Worm (Caenorhabditis elegans) whole organism, early embryonic: ENCODE data around the gene nhr-192.

Source experiments
- B0310.2 ChIP-seq: sonication (generic microtip); optimal IDR thresholded peaks from 2 replicates; lab custom pipeline; 2016; ENCODE audit warnings: mild to moderate bottlenecking, missing genetic modification characterization, missing compliant biosample characterization
- F13C5.2 ChIP-seq: sonication (generic microtip); optimal IDR thresholded peaks from 2 replicates; lab custom pipeline; 2017; ENCODE audit warnings: mild to moderate bottlenecking, missing genetic modification characterization, inconsistent platforms, missing compliant biosample characterization
- aly-1 ChIP-seq: sonication (generic microtip); optimal IDR thresholded peaks from 2 replicates; lab custom pipeline; 2016; ENCODE audit warnings: missing genetic modification characterization, missing compliant biosample characterization
- ama-1 ChIP-seq: fragments of 150-350 bp; optimal IDR thresholded peaks from 2 replicates; lab custom pipeline; 2014
- ceh-13 ChIP-seq: fragments of 200-800 bp; sonication (Bioruptor generic); optimal IDR thresholded peaks from 2 replicates; lab custom pipeline; 2018; ENCODE audit warnings: mild to moderate bottlenecking, missing genetic modification characterization, missing compliant biosample characterization
- ceh-36 ChIP-seq: sonication (generic microtip); optimal IDR thresholded peaks from 2 replicates; lab custom pipeline; 2016; ENCODE audit warnings: missing genetic modification characterization, inconsistent platforms, missing compliant biosample characterization
- flt-1 ChIP-seq: fragments of 200-800 bp; sonication (Bioruptor generic); IDR thresholded peaks from 2 replicates; pipeline ENCODE4 v1.3.6; 2022; ENCODE audit warnings: missing genetic modification characterization, missing compliant biosample characterization
- hmbx-1 ChIP-seq: sonication (generic microtip); optimal IDR thresholded peaks from 2 replicates; lab custom pipeline; 2016; ENCODE audit warnings: mild to moderate bottlenecking, missing genetic modification characterization, missing compliant biosample characterization
- hmg-4 ChIP-seq: fragments of 200-800 bp; sonication (Bioruptor generic); optimal IDR thresholded peaks from 2 replicates; lab custom pipeline; 2018; ENCODE audit warnings: mild to moderate bottlenecking, missing genetic modification characterization, missing compliant biosample characterization
- pes-1 ChIP-seq: fragments of 200-800 bp; sonication (Bioruptor generic); IDR thresholded peaks from 2 replicates; pipeline ENCODE4 v1.3.6; 2022; ENCODE audit warnings: missing genetic modification reagents, missing genetic modification characterization, missing compliant biosample characterization
- scrt-1 ChIP-seq: fragments of 200-800 bp; sonication (Bioruptor generic); IDR thresholded peaks from 2 replicates; pipeline ENCODE4 v1.3.6; 2022; ENCODE audit warnings: missing genetic modification characterization, missing compliant biosample characterization
- sea-1 ChIP-seq: fragments of 200-800 bp; sonication (Bioruptor generic); conservative IDR thresholded peaks from 2 replicates; pipeline ENCODE4 v1.3.6; 2022; ENCODE audit warnings: missing genetic modification characterization, missing compliant biosample characterization
- tbx-37 ChIP-seq: fragments of 200-800 bp; sonication (Bioruptor generic); conservative IDR thresholded peaks from 2 replicates; pipeline ENCODE4 v1.3.6; 2022; ENCODE audit warnings: missing genetic modification reagents, missing genetic modification characterization, missing compliant biosample characterization
- tra-4 ChIP-seq: sonication (generic microtip); optimal IDR thresholded peaks from 2 replicates; lab custom pipeline; 2017; ENCODE audit warnings: missing genetic modification characterization, missing compliant biosample characterization

- TF ChIP-seq hmbx-1 (tag; lab: Kevin White, UChicago) (no peak), ama-1 (no peak), scrt-1 (no peak), tbx-37 (GFP tag; lab: Robert Waterston, UW) (no peak), flt-1 (GFP tag; lab: Robert Waterston, UW) (no peak), pes-1 (no peak), ceh-36 (tag; lab: Kevin White, UChicago) (no peak), aly-1 (no peak), hmg-4 (GFP tag; lab: Kevin White, UChicago) (no peak), tra-4 (tag; lab: Kevin White, UChicago) (no peak), F13C5.2 (tag; lab: Kevin White, UChicago) (no peak), B0310.2 (tag; lab: Kevin White, UChicago) (no peak), sea-1 (GFP tag; lab: Robert Waterston, UW) (no peak), ceh-13 (GFP tag; lab: Kevin White, UChicago) (no peak)
Observed at ce11 chrV:10060039-10060438, 10.4 kb downstream of the nhr-192 start.
